Worm (Caenorhabditis elegans) whole organism, mixed stage, embryonic: Measurements from ENCODE around the gene R04B5.11.

Source experiments
- lsy-2 ChIP-seq: fragments of 150-350 bp; optimal IDR thresholded peaks from 2 replicates; lab custom pipeline; 2014; ENCODE audit warnings: missing biosample characterization, missing genetic modification characterization
- nhr-237 ChIP-seq: fragments of 150-350 bp; optimal IDR thresholded peaks from 2 replicates; lab custom pipeline; 2014; ENCODE audit warnings: missing biosample characterization, missing genetic modification characterization

DNA sequence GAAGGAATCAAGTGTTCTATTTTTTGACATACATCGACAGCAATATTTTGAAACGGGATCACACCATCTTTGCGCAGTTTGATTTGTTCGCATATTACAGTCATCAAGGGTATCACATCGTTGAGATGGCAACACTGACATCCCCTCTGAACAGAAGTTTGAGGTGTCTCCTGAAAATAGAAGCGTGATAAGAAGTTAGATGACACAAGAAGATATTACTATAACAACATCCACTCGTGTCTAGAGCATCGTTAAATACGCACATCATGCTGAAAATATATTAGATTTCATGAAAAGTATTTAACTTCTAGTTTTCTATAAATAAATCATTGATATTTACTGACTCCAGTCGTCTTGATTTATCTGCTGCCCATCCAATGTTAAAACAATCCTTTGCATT lies 18.3 kb downstream of the R04B5.11 start:
- TF ChIP-seq nhr-237 (tag; lab: Kevin White, UChicago) (no peak), lsy-2 (no peak)
